Fruit fly (Drosophila melanogaster): Measurements from ENCODE around the gene RpS17.

Gene RpS17

DNA sequence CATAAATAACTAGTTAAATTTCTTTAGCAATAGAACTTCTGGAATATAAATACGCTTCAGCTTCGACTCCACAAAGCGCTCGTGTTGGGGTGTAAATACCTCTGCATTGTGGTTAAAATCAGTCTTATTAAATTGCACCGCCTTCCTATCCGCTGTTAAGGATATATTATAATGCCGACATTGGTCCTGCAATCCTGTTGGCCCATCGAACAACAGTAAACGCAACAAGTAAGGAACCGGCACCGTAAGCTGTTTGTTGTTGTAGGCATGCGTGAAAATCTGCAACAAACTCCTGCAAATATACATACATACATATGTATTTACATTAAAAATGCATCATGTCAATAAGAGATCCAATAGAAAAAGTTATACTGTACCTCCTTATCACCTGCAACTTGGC, 26.8 kb upstream of the RpS17 start:
- no peak for TF ChIP-seq CG10348 (GFP tag; IDR thresholded peaks at IDR 0.05)
- TF ChIP-seq fd96Ca (GFP tag; IDR thresholded peaks at IDR 0.05): no peak
- no peak for TF ChIP-seq CG14655 (GFP tag; optimal IDR thresholded peaks at IDR 0.05)
- no peak for TF ChIP-seq EcR (GFP tag; optimal IDR thresholded peaks at IDR 0.05)
- TF ChIP-seq CG4496 (GFP tag; IDR thresholded peaks at IDR 0.05): no peak
- no peak for TF ChIP-seq Pif1B (GFP tag; optimal IDR thresholded peaks at IDR 0.05)
- no peak for TF ChIP-seq CG32121 (GFP tag; IDR thresholded peaks at IDR 0.05)
- TF ChIP-seq D1 (tag; optimal IDR thresholded peaks at IDR 0.05): no peak
- no peak for TF ChIP-seq Pif1A (GFP tag; optimal IDR thresholded peaks at IDR 0.05)
- TF ChIP-seq Ets98B (GFP tag; IDR thresholded peaks at IDR 0.05): no peak
- TF ChIP-seq CG15710 (tag; optimal IDR thresholded peaks at IDR 0.05): no peak
- TF ChIP-seq CG34367 (tag; optimal IDR thresholded peaks at IDR 0.05): no peak
- no peak for TF ChIP-seq CG8159 (tag; optimal IDR thresholded peaks at IDR 0.05)
- no peak for TF ChIP-seq CG12605 (GFP tag; IDR thresholded peaks at IDR 0.05)
- no peak for TF ChIP-seq CG8301 (tag; optimal IDR thresholded peaks at IDR 0.05)
- no peak for TF ChIP-seq CG9948 (tag; optimal IDR thresholded peaks at IDR 0.05)
- TF ChIP-seq CG17806 (tag; optimal IDR thresholded peaks at IDR 0.05): no peak
- no peak for TF ChIP-seq rn (GFP tag; IDR thresholded peaks at IDR 0.05)

DNA sequence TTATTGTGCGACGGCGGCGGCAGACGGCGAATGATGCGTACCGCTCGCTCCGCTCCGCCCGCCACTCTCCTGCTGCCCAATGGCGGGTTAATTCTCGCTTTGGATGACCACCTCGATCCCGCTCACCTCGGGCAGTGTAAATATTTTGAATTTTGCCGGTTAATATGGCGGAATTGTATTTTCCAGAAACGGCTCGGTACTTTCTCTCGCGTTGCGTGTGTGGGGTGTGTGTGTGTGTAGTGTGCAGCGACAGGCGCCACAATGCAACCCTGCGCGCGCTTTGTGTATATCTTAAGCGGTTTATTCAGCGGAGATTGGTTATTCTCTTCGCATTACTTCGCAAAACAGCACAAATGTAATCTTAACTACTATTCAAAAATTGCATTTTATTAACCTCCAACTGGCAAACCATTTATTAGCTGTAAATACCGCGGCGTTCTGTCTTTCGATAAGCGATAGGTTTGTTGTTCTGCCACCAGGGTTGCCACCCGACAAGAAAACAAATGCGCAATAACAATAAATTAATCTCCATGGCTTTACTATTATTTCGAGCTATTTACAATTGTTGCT, 26.3 kb upstream of the RpS17 start, which contains the start of the genes phol and CG3552:
phol (minus strand) TSS at position 463 of the 570 bp plus-strand sequence.
CG3552 (plus strand) TSS at position 500 of the 570 bp plus-strand sequence.
- TF ChIP-seq CG4496 (GFP tag; IDR thresholded peaks at IDR 0.05) (0 out of 3 replicates have a peak, but pooled peaks have one; percentile 19), D1 (tag; optimal IDR thresholded peaks at IDR 0.05) (no peak)

- TF ChIP-seq fd96Ca (GFP tag; IDR thresholded peaks at IDR 0.05) (no peak), D1 (tag; optimal IDR thresholded peaks at IDR 0.05) (no peak), CG4496 (GFP tag; IDR thresholded peaks at IDR 0.05) (0 out of 3 replicates have a peak, but pooled peaks have one; percentile 6), CG32121 (GFP tag; IDR thresholded peaks at IDR 0.05) (no peak)
Observed at dm6 chr3L:9452422-9452821, 22.8 kb upstream of the RpS17 start.

- TF ChIP-seq CG9948 (tag; optimal IDR thresholded peaks at IDR 0.05): peak; percentile 44
- TF ChIP-seq CG32121 (GFP tag; IDR thresholded peaks at IDR 0.05): peak; percentile 51; the same call in 1 of the 2 replicates
- TF ChIP-seq Pif1B (GFP tag; optimal IDR thresholded peaks at IDR 0.05): peak; percentile 50
- TF ChIP-seq CG17806 (tag; optimal IDR thresholded peaks at IDR 0.05): peak; percentile 52
- TF ChIP-seq CG13204 (GFP tag; optimal IDR thresholded peaks at IDR 0.05): no peak
- peak; percentile 67 for TF ChIP-seq CG8159 (tag; optimal IDR thresholded peaks at IDR 0.05)
- TF ChIP-seq Ets98B (GFP tag; IDR thresholded peaks at IDR 0.05): peak; percentile 51
- peak; percentile 22 for TF ChIP-seq gl (tag; optimal IDR thresholded peaks at IDR 0.05)
- TF ChIP-seq Pif1A (GFP tag; optimal IDR thresholded peaks at IDR 0.05): peak; percentile 62
- no peak for TF ChIP-seq fd96Ca (GFP tag; IDR thresholded peaks at IDR 0.05)
- peak; percentile 68; the same call in 2 of the 3 replicates for TF ChIP-seq CG4496 (GFP tag; IDR thresholded peaks at IDR 0.05)
- TF ChIP-seq CG10348 (GFP tag; IDR thresholded peaks at IDR 0.05): no peak
- peak; percentile 46 for TF ChIP-seq Snoo (tag; optimal IDR thresholded peaks at IDR 0.05)
- TF ChIP-seq D1 (tag; optimal IDR thresholded peaks at IDR 0.05): no peak
- TF ChIP-seq CG8301 (tag; optimal IDR thresholded peaks at IDR 0.05): peak; percentile 45
- no peak for TF ChIP-seq CG14655 (GFP tag; optimal IDR thresholded peaks at IDR 0.05)
- 0 out of 2 replicates have a peak, but pooled peaks have one; percentile 11 for TF ChIP-seq rn (GFP tag; IDR thresholded peaks at IDR 0.05)
- no peak for TF ChIP-seq CG12605 (GFP tag; IDR thresholded peaks at IDR 0.05)
- TF ChIP-seq CG15710 (tag; optimal IDR thresholded peaks at IDR 0.05): peak; percentile 20
- TF ChIP-seq EcR (GFP tag; optimal IDR thresholded peaks at IDR 0.05): no peak
- no peak for TF ChIP-seq CG34367 (tag; optimal IDR thresholded peaks at IDR 0.05)
Observed at dm6 chr3L:9451522-9452118, 22.0 kb upstream of the RpS17 start, which contains the start of the genes CG3448 and ghi. CG3448 (minus strand) TSS chr3L:9451572. ghi (plus strand) TSS chr3L:9451876.

DNA sequence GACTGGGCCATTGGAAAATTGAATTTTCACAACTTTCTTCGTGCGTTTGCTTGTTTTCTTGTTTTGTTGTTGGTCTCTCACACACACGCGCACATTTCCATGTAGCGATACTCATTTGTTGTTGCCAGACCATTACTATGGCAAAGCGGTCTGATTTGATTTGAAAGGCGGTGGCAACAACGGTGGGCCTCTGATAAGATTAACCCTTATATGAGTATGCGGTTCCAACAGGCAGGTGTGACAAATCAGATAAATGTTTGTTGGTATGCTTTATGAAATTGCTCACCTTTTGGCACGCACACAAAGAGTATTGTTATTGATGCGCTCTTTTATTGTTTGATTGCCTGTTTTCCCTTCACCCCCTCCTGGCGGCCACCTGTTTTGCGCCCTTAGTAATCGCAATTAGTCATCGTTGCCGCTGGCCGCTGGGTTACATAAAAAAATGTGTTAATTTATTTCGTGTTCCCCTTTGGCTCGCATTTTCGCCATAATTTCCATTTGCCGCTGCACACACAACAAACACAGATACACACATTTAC, 17.7 kb upstream of the RpS17 start:
- TF ChIP-seq CG32121 (GFP tag; IDR thresholded peaks at IDR 0.05): 0 out of 2 replicates have a peak, but pooled peaks have one; percentile 7
- TF ChIP-seq CG10348 (GFP tag; IDR thresholded peaks at IDR 0.05): no peak
- TF ChIP-seq Pif1B (GFP tag; optimal IDR thresholded peaks at IDR 0.05): no peak
- 0 out of 3 replicates have a peak, but pooled peaks have one; percentile 27 for TF ChIP-seq fd96Ca (GFP tag; IDR thresholded peaks at IDR 0.05)
- TF ChIP-seq Ets98B (GFP tag; IDR thresholded peaks at IDR 0.05): peak; percentile 5; the same call in 1 of the 2 replicates
- no peak for TF ChIP-seq gl (tag; optimal IDR thresholded peaks at IDR 0.05)
- TF ChIP-seq CG4496 (GFP tag; IDR thresholded peaks at IDR 0.05): 0 out of 3 replicates have a peak, but pooled peaks have one; percentile 37
- TF ChIP-seq Snoo (tag; optimal IDR thresholded peaks at IDR 0.05): no peak
- no peak for TF ChIP-seq CG15710 (tag; optimal IDR thresholded peaks at IDR 0.05)
- TF ChIP-seq CG12605 (GFP tag; IDR thresholded peaks at IDR 0.05): peak; percentile 23; the same call in 1 of the 2 replicates

dm6 chr3L:9446731-9447238, 17.2 kb upstream of the RpS17 start, which contains the start of gene CG3529:
CG3529 (plus strand) TSS chr3L:9446864.
- no peak for TF ChIP-seq CG8301 (tag; optimal IDR thresholded peaks at IDR 0.05)
- peak; percentile 29 for TF ChIP-seq EcR (GFP tag; optimal IDR thresholded peaks at IDR 0.05)
- TF ChIP-seq CG32121 (GFP tag; IDR thresholded peaks at IDR 0.05): 0 out of 2 replicates have a peak, but pooled peaks have one; percentile 22
- TF ChIP-seq CG15710 (tag; optimal IDR thresholded peaks at IDR 0.05): peak; percentile 33
- no peak for TF ChIP-seq CG8159 (tag; optimal IDR thresholded peaks at IDR 0.05)
- no peak for TF ChIP-seq Snoo (tag; optimal IDR thresholded peaks at IDR 0.05)
- no peak for TF ChIP-seq CG13204 (GFP tag; optimal IDR thresholded peaks at IDR 0.05)
- no peak for TF ChIP-seq D1 (tag; optimal IDR thresholded peaks at IDR 0.05)
- 0 out of 2 replicates have a peak, but pooled peaks have one; percentile 15 for TF ChIP-seq Ets98B (GFP tag; IDR thresholded peaks at IDR 0.05)
- no peak for TF ChIP-seq CG9948 (tag; optimal IDR thresholded peaks at IDR 0.05)

Measured in whole organism, pupa.